Fruit fly (Drosophila melanogaster): ENCODE results near the gene CG3552.

Gene CG3552

DNA sequence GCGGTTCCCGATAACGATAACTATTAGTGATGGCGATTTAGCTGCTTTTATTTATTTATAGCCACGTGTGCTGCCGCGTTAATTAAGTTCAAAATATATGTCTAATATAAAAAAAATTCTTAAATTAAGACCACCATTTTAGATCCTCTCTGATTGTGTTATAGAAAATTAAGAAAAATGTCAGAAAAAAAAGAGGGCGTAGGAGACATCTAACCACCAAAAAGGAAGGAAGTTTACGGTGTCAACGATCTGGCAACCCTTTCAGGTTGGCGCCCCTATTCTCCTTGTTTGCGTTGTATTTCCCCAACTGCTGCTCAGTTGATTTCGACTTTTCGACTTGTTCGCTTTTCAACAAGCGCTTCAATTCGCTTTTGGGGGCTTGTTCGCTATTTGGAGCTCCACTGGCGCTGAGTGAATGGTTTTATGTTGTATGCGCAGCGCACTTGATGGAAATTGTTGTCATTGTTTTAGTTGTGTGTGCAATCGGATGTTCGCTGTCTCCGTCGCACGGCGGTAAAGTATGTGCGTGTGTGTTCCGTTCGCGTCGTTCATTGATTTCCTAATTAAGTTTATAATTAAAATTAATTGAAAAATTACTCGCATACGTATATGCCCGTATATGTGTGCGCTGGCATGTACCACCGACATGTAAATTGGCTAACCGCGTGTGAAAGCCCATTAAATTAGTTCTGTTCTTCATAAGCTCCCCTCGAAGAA, 4.8 kb downstream of the CG3552 start, which contains the start of the genes CG3434 and CG44838 (continued):
- peak; percentile 69 for TF ChIP-seq B-H1 (GFP tag; IDR thresholded peaks at IDR 0.05)
- peak; percentile 81 for TF ChIP-seq Jarid2 (GFP tag; optimal IDR thresholded peaks at IDR 0.05)
- TF ChIP-seq CG4820 (GFP tag; optimal IDR thresholded peaks at IDR 0.05): peak; percentile 74
- peak; percentile 58 for TF ChIP-seq CG17186 (GFP tag; optimal IDR thresholded peaks at IDR 0.05)
- no peak for TF ChIP-seq CkIIα-i1 (GFP tag; IDR thresholded peaks at IDR 0.05)
- TF ChIP-seq shn (GFP tag; optimal IDR thresholded peaks at IDR 0.05): peak; percentile 68
- peak; percentile 89 for TF ChIP-seq CG8924 (tag; optimal IDR thresholded peaks at IDR 0.05)
- peak; percentile 51 for TF ChIP-seq NK7.1 (GFP tag; optimal IDR thresholded peaks at IDR 0.05)
- TF ChIP-seq CG9609 (GFP tag; optimal IDR thresholded peaks at IDR 0.05): peak; percentile 53
- peak; percentile 80 for TF ChIP-seq CG10366 (GFP tag; IDR thresholded peaks at IDR 0.05)
- peak; percentile 70 for TF ChIP-seq Lhr (GFP tag; optimal IDR thresholded peaks at IDR 0.05)
- peak; percentile 80 for TF ChIP-seq abd-A (tag; optimal IDR thresholded peaks at IDR 0.05)
- peak; percentile 82 for TF ChIP-seq Hr3 (GFP tag; optimal IDR thresholded peaks at IDR 0.05)
- peak; percentile 48 for TF ChIP-seq pzg (GFP tag; optimal IDR thresholded peaks at IDR 0.05)
- peak; percentile 86 for TF ChIP-seq CG17361 (GFP tag; IDR thresholded peaks at IDR 0.05)
- TF ChIP-seq CG10267 (tag; optimal IDR thresholded peaks at IDR 0.05): peak; percentile 82
- TF ChIP-seq CG2202 (tag; optimal IDR thresholded peaks at IDR 0.05): peak; percentile 58
- peak; percentile 58 for TF ChIP-seq Vsx1 (GFP tag; optimal IDR thresholded peaks at IDR 0.05)
- TF ChIP-seq kni (GFP tag; optimal IDR thresholded peaks at IDR 0.05): peak; percentile 75
- TF ChIP-seq Mad (GFP tag; optimal IDR thresholded peaks at IDR 0.05): peak; percentile 82
- TF ChIP-seq stwl (tag; optimal IDR thresholded peaks at IDR 0.05): peak; percentile 75
- TF ChIP-seq cad (GFP tag; optimal IDR thresholded peaks at IDR 0.05): peak; percentile 15
- TF ChIP-seq ara (GFP tag; IDR thresholded peaks at IDR 0.05): peak; percentile 65
- peak; percentile 81 for TF ChIP-seq CG4617 (GFP tag; optimal IDR thresholded peaks at IDR 0.05; ENCODE audit: borderline replicate concordance)
- TF ChIP-seq CG10543 (GFP tag; optimal IDR thresholded peaks at IDR 0.05): peak; percentile 91
- peak; percentile 38; the same call in 1 of the 3 replicates for TF ChIP-seq jigr1 (GFP tag; IDR thresholded peaks at IDR 0.05)
- TF ChIP-seq CG8359 (GFP tag; optimal IDR thresholded peaks at IDR 0.05; ENCODE audit: borderline replicate concordance): no peak
- peak; percentile 57 for TF ChIP-seq D19B (GFP tag; optimal IDR thresholded peaks at IDR 0.05)
- TF ChIP-seq Pdp1 (GFP tag; optimal IDR thresholded peaks at IDR 0.05): peak; percentile 57 to 65
- no peak for TF ChIP-seq Doc3 (GFP tag; IDR thresholded peaks at IDR 0.05; ENCODE audit: partially characterized antibody)
- peak; percentile 69 for TF ChIP-seq ewg (GFP tag; optimal IDR thresholded peaks at IDR 0.05)
- TF ChIP-seq Adf1 (GFP tag; IDR thresholded peaks at IDR 0.05): peak; percentile 62
- TF ChIP-seq chn (GFP tag; optimal IDR thresholded peaks at IDR 0.05): peak; percentile 78
- peak; percentile 74 for TF ChIP-seq CG12299 (tag; optimal IDR thresholded peaks at IDR 0.05)
- peak; percentile 75 for TF ChIP-seq D19A (tag; optimal IDR thresholded peaks at IDR 0.05)
- TF ChIP-seq sna (GFP tag; IDR thresholded peaks at IDR 0.05; ENCODE audit: partially characterized antibody): no peak
- peak; percentile 68 for TF ChIP-seq Mes4 (GFP tag; optimal IDR thresholded peaks at IDR 0.05)
- TF ChIP-seq CG12769 (tag; optimal IDR thresholded peaks at IDR 0.05): peak; percentile 40
- TF ChIP-seq CG12391 (tag; optimal IDR thresholded peaks at IDR 0.05): peak; percentile 90
- no peak for TF ChIP-seq CG31365 (tag; optimal IDR thresholded peaks at IDR 0.05)
- peak; percentile 54 for TF ChIP-seq CG12104 (GFP tag; optimal IDR thresholded peaks at IDR 0.05)
- peak; percentile 86 for TF ChIP-seq sug (tag; optimal IDR thresholded peaks at IDR 0.05)
- peak; percentile 13 for TF ChIP-seq ftz-f1 (GFP tag; optimal IDR thresholded peaks at IDR 0.05)
- TF ChIP-seq BEAF-32 (GFP tag; optimal IDR thresholded peaks at IDR 0.05): peak; percentile 38
- peak; percentile 45 for TF ChIP-seq CG10274 (GFP tag; optimal IDR thresholded peaks at IDR 0.05)
- no peak for TF ChIP-seq CG15073 (GFP tag; optimal IDR thresholded peaks at IDR 0.05)
- TF ChIP-seq PHDP (tag; optimal IDR thresholded peaks at IDR 0.05): peak; percentile 81
- peak; percentile 45; the same call in 1 of the 3 replicates for TF ChIP-seq CG11093 (GFP tag; IDR thresholded peaks at IDR 0.05)

Measured in whole organism, embryonic.